Fruit fly (Drosophila melanogaster) S2 (cell line): ENCODE data around the gene ND-15.

Source experiments
- CG8478 ChIP-seq: fragments of >200 bp; optimal IDR thresholded peaks from 2 replicates; lab custom pipeline; 2018
- CTCF ChIP-seq, 2 experiments: fragments of >200 bp; optimal IDR thresholded peaks; 2 replicates each; lab custom pipeline; 2018

Gene ND-15

dm6 chr2L:131466-132270 is 17.1 kb downstream of the ND-15 start, which contains the start of gene Gs1:
Gene Gs1 (plus strand): TSS chr2L:132077.
- TF ChIP-seq CTCF (optimal IDR thresholded peaks at IDR 0.05; lab: Kevin White, UChicago) (no peak), CG8478 (lab: Kevin White, UChicago) (no peak)

- TF ChIP-seq CTCF (optimal IDR thresholded peaks at IDR 0.05; lab: Kevin White, UChicago) = no peak
- no peak for TF ChIP-seq CG8478 (lab: Kevin White, UChicago)
Measured at dm6 chr2L:134563-135382, 20.2 kb downstream of the ND-15 start.

- TF ChIP-seq CG8478 (lab: Kevin White, UChicago) (no peak), CTCF (optimal IDR thresholded peaks at IDR 0.05; lab: Kevin White, UChicago) (no peak)
Measured at dm6 chr2L:135383-136130, 21.0 kb downstream of the ND-15 start.

- TF ChIP-seq CTCF (optimal IDR thresholded peaks at IDR 0.05; lab: Kevin White, UChicago) = no peak
- no peak for TF ChIP-seq CG8478 (lab: Kevin White, UChicago)
Measured at dm6 chr2L:136131-136426, 21.6 kb downstream of the ND-15 start.

dm6 chr2L:136747-137709 is 22.5 kb downstream of the ND-15 start:
- TF ChIP-seq CTCF (optimal IDR thresholded peaks at IDR 0.05; lab: Kevin White, UChicago) (no peak), CG8478 (lab: Kevin White, UChicago) (no peak)

- TF ChIP-seq CG8478 (lab: Kevin White, UChicago) (no peak), CTCF (optimal IDR thresholded peaks at IDR 0.05; lab: Kevin White, UChicago) (peak in 1 of 2 experiments; percentile 35)
Measured at dm6 chr2L:138063-138462, 23.5 kb downstream of the ND-15 start.

- TF ChIP-seq CTCF (optimal IDR thresholded peaks at IDR 0.05; lab: Kevin White, UChicago) (no peak), CG8478 (lab: Kevin White, UChicago) (no peak)
Measured at dm6 chr2L:139610-140009, 25.1 kb downstream of the ND-15 start.

dm6 chr2L:140849-141248 is 26.3 kb downstream of the ND-15 start, which contains the start of the genes CG31975 and ovm:
Gene CG31975 (minus strand): TSS chr2L:140992.
Gene ovm (minus strand): TSS chr2L:140992.
- TF ChIP-seq CG8478 (lab: Kevin White, UChicago) (no peak), CTCF (optimal IDR thresholded peaks at IDR 0.05; lab: Kevin White, UChicago) (no peak)

- TF ChIP-seq CG8478 (lab: Kevin White, UChicago) (no peak), CTCF (optimal IDR thresholded peaks at IDR 0.05; lab: Kevin White, UChicago) (peak in 1 of 2 experiments; percentile 8)
Measured at dm6 chr2L:143088-143487, 28.6 kb downstream of the ND-15 start, which contains the start of the genes CG31974 and CG11454. Gene CG31974 (minus strand): TSS chr2L:143091. Gene CG11454 (plus strand): TSS chr2L:143323.

dm6 chr2L:146503-146902 is 32.0 kb downstream of the ND-15 start:
- TF ChIP-seq CG8478 (lab: Kevin White, UChicago) (no peak), CTCF (optimal IDR thresholded peaks at IDR 0.05; lab: Kevin White, UChicago) (no peak)

dm6 chr2L:153142-153541 is 38.6 kb downstream of the ND-15 start, which contains the start of gene CG42399:
Gene CG42399 (minus strand): TSS chr2L:153300.
- no peak for TF ChIP-seq CG8478 (lab: Kevin White, UChicago)

- no peak for TF ChIP-seq CG8478 (lab: Kevin White, UChicago)
Measured at dm6 chr2L:155215-155712, 40.7 kb downstream of the ND-15 start, which contains the start of gene Pus10. Gene Pus10 (minus strand): TSS chr2L:155305.

dm6 chr2L:155994-156393 is 41.5 kb downstream of the ND-15 start, which contains the start of gene CG3436:
Gene CG3436 (plus strand): TSS chr2L:156029.
- TF ChIP-seq CTCF (optimal IDR thresholded peaks at IDR 0.05; lab: Kevin White, UChicago) (no peak), CG8478 (lab: Kevin White, UChicago) (no peak)
